Fruit fly (Drosophila melanogaster) whole organism, embryonic: ENCODE data around the gene Gcat.

Source experiments
- Bteb2 ChIP-seq: fragments of 200-800 bp; sonication (Bioruptor generic); optimal IDR thresholded peaks from 2 replicates; lab custom pipeline; 2016; ENCODE audit warnings: missing biosample characterization, missing genetic modification characterization
- CG10543 ChIP-seq: fragments of 200-800 bp; sonication (Bioruptor generic); optimal IDR thresholded peaks from 3 replicates; lab custom pipeline; 2017; ENCODE audit warnings: missing biosample characterization, mild to moderate bottlenecking, missing genetic modification characterization, moderate library complexity
- CG10979 ChIP-seq: fragments of 200-800 bp; sonication (Bioruptor generic); optimal IDR thresholded peaks from 2 replicates; lab custom pipeline; 2018; ENCODE audit warnings: missing biosample characterization, mild to moderate bottlenecking, missing genetic modification characterization, moderate library complexity
- CG15479 ChIP-seq: fragments of 200-800 bp; sonication (Bioruptor generic); optimal IDR thresholded peaks from 3 replicates; lab custom pipeline; 2019; ENCODE audit warnings: missing biosample characterization, mild to moderate bottlenecking, missing genetic modification characterization, moderate library complexity
- CG1603 ChIP-seq: fragments of 200-800 bp; sonication (Bioruptor generic); optimal IDR thresholded peaks from 2 replicates; lab custom pipeline; 2019; ENCODE audit warnings: missing biosample characterization, mild to moderate bottlenecking, missing genetic modification characterization, moderate library complexity
- CG16779 ChIP-seq: fragments of 200-800 bp; sonication (Bioruptor generic); IDR thresholded peaks from 2 replicates; pipeline ENCODE4 v1.3.6; 2022; ENCODE audit warnings: missing biosample characterization, missing genetic modification characterization
- CG17568 ChIP-seq: fragments of 200-800 bp; sonication (Bioruptor generic); optimal IDR thresholded peaks from 2 replicates; lab custom pipeline; 2018; ENCODE audit warnings: missing biosample characterization, mild to moderate bottlenecking, missing genetic modification characterization, moderate library complexity
- CG32767 ChIP-seq: fragments of 200-800 bp; sonication (Bioruptor generic); IDR thresholded peaks from 2 replicates; pipeline ENCODE4 v1.3.6; 2022; ENCODE audit warnings: missing biosample characterization, missing genetic modification characterization
- CG33557 ChIP-seq: fragments of 200-800 bp; sonication (Bioruptor generic); optimal IDR thresholded peaks from 2 replicates; lab custom pipeline; 2019; ENCODE audit warnings: missing biosample characterization, mild to moderate bottlenecking, missing genetic modification characterization, moderate library complexity
- CG34422 ChIP-seq: fragments of 200-800 bp; sonication (Bioruptor generic); IDR thresholded peaks from 3 replicates; pipeline ENCODE4 v1.3.6; 2022; ENCODE audit warnings: missing biosample characterization, missing genetic modification characterization
- CG4360 ChIP-seq: fragments of 200-800 bp; sonication (Bioruptor generic); IDR thresholded peaks from 2 replicates; pipeline ENCODE4 v1.3.6; 2022; ENCODE audit warnings: missing biosample characterization, missing genetic modification characterization
- CG7745 ChIP-seq: fragments of 200-800 bp; sonication (Bioruptor generic); optimal IDR thresholded peaks from 2 replicates; lab custom pipeline; 2018; ENCODE audit warnings: missing biosample characterization, mild to moderate bottlenecking, missing genetic modification characterization, moderate library complexity
- CG8359 ChIP-seq: fragments of 200-800 bp; sonication (Bioruptor generic); optimal IDR thresholded peaks from 2 replicates; lab custom pipeline; 2017; ENCODE audit warnings: missing biosample characterization, mild to moderate bottlenecking, missing genetic modification characterization, borderline replicate concordance
- Dll ChIP-seq: fragments of 200-800 bp; sonication (Bioruptor generic); IDR thresholded peaks from 4 replicates; pipeline ENCODE4 v1.3.6; 2022; ENCODE audit warnings: missing biosample characterization, missing genetic modification characterization; ENCODE audit not compliant: partially characterized antibody
- Elba2 ChIP-seq: fragments of 200-800 bp; sonication (Bioruptor generic); optimal IDR thresholded peaks from 3 replicates; lab custom pipeline; 2016; ENCODE audit warnings: missing biosample characterization, missing genetic modification characterization
- Ets97D ChIP-seq: fragments of 200-800 bp; sonication (Bioruptor generic); optimal IDR thresholded peaks from 3 replicates; lab custom pipeline; 2016; ENCODE audit warnings: missing biosample characterization, missing genetic modification characterization
- Gug ChIP-seq: fragments of 200-800 bp; sonication (Bioruptor generic); IDR thresholded peaks from 4 replicates; pipeline ENCODE4 v1.3.6; 2022; ENCODE audit warnings: missing biosample characterization, missing genetic modification characterization
- HmgZ ChIP-seq: fragments of 200-800 bp; sonication (Bioruptor generic); optimal IDR thresholded peaks from 2 replicates; lab custom pipeline; 2018; ENCODE audit warnings: missing biosample characterization, mild to moderate bottlenecking, missing genetic modification characterization
- Hmr ChIP-seq: fragments of 200-800 bp; sonication (Bioruptor generic); optimal IDR thresholded peaks from 3 replicates; lab custom pipeline; 2017; ENCODE audit warnings: mild to moderate bottlenecking, missing biosample characterization, missing genetic modification reagents, missing genetic modification characterization
- Hr51 ChIP-seq, 2 experiments: fragments of 200-800 bp; sonication (Bioruptor generic); optimal IDR thresholded peaks; 2 replicates in 1 of 2; 3 replicates in 1 of 2; lab custom pipeline; 2016 to 2018; ENCODE audit warnings: missing biosample characterization in 2 of 2, missing genetic modification characterization in 2 of 2, mild to moderate bottlenecking in 1 of 2, moderate library complexity in 1 of 2
- Meics ChIP-seq: fragments of 200-800 bp; sonication (Bioruptor generic); optimal IDR thresholded peaks from 2 replicates; lab custom pipeline; 2017; ENCODE audit warnings: missing biosample characterization, mild to moderate bottlenecking, missing genetic modification characterization
- Mrtf ChIP-seq: fragments of 200-800 bp; sonication (Bioruptor generic); IDR thresholded peaks from 3 replicates; pipeline ENCODE4 v1.3.6; 2022; ENCODE audit warnings: missing biosample characterization, missing genetic modification characterization
- Side ChIP-seq: fragments of 200-800 bp; sonication (Bioruptor generic); optimal IDR thresholded peaks from 2 replicates; lab custom pipeline; 2016; ENCODE audit warnings: missing biosample characterization, missing genetic modification characterization
- cad ChIP-seq: fragments of >200 bp; optimal IDR thresholded peaks from 2 replicates; lab custom pipeline; 2017; ENCODE audit warnings: missing biosample characterization, missing genetic modification characterization
- dati ChIP-seq: fragments of 200-800 bp; sonication (Bioruptor generic); IDR thresholded peaks from 2 replicates; pipeline ENCODE4 v1.3.6; 2022; ENCODE audit warnings: missing biosample characterization, missing genetic modification characterization
- dm ChIP-seq: fragments of 200-800 bp; sonication (Bioruptor generic); optimal IDR thresholded peaks from 3 replicates; lab custom pipeline; 2016; ENCODE audit warnings: missing biosample characterization, missing genetic modification characterization
- ems ChIP-seq: fragments of 200-800 bp; sonication (Bioruptor generic); optimal IDR thresholded peaks from 3 replicates; lab custom pipeline; 2016; ENCODE audit warnings: missing biosample characterization, missing genetic modification characterization
- gfzf ChIP-seq: fragments of 200-800 bp; sonication (Bioruptor generic); optimal IDR thresholded peaks from 2 replicates; lab custom pipeline; 2016; ENCODE audit warnings: missing biosample characterization, mild to moderate bottlenecking, missing genetic modification characterization, moderate library complexity
- gt ChIP-seq: fragments of 200-800 bp; sonication (Bioruptor generic); IDR thresholded peaks from 2 replicates; pipeline ENCODE4 v1.3.6; 2022; ENCODE audit warnings: missing biosample characterization, missing genetic modification characterization
- ham ChIP-seq: fragments of 200-800 bp; sonication (Bioruptor generic); IDR thresholded peaks from 2 replicates; pipeline ENCODE4 v1.3.6; 2022; ENCODE audit warnings: missing biosample characterization, missing genetic modification characterization
- insv ChIP-seq, 2 experiments: fragments of 200-800 bp; sonication (Bioruptor generic); optimal IDR thresholded peaks; 3 replicates each; lab custom pipeline; 2016 to 2018; ENCODE audit warnings: missing biosample characterization in 2 of 2, missing genetic modification characterization in 2 of 2
- kni ChIP-seq: fragments of 200-800 bp; sonication (Bioruptor generic); optimal IDR thresholded peaks from 3 replicates; lab custom pipeline; 2017; ENCODE audit warnings: mild to moderate bottlenecking, missing biosample characterization, missing genetic modification reagents, missing genetic modification characterization
- lola ChIP-seq, 3 experiments: fragments of >200 bp in 2 of 3; fragments of 200-800 bp in 1 of 3; sonication (Bioruptor generic) in 1 of 3; optimal IDR thresholded peaks; 2 replicates each; lab custom pipeline; 2017 to 2019; ENCODE audit warnings: missing biosample characterization in 3 of 3, missing genetic modification characterization in 3 of 3, mild to moderate bottlenecking in 1 of 3, moderate library complexity in 1 of 3
- mirr ChIP-seq: fragments of 200-800 bp; sonication (Bioruptor generic); optimal IDR thresholded peaks from 3 replicates; lab custom pipeline; 2018; ENCODE audit warnings: missing biosample characterization, mild to moderate bottlenecking, missing genetic modification characterization
- mld ChIP-seq: fragments of 200-800 bp; sonication (Bioruptor generic); IDR thresholded peaks from 3 replicates; pipeline ENCODE4 v1.3.6; 2022; ENCODE audit warnings: missing biosample characterization, missing genetic modification characterization; ENCODE audit not compliant: partially characterized antibody
- nau ChIP-seq: fragments of 200-800 bp; sonication (Bioruptor generic); optimal IDR thresholded peaks from 3 replicates; lab custom pipeline; 2017; ENCODE audit warnings: missing biosample characterization, mild to moderate bottlenecking, missing genetic modification characterization, missing genetic modification reagents
- nerfin-2 ChIP-seq: fragments of 200-800 bp; sonication (Bioruptor generic); IDR thresholded peaks from 2 replicates; pipeline ENCODE4 v1.3.6; 2022; ENCODE audit warnings: missing biosample characterization, missing genetic modification characterization; ENCODE audit not compliant: partially characterized antibody
- peb ChIP-seq: fragments of 200-800 bp; sonication (Bioruptor generic); IDR thresholded peaks from 2 replicates; pipeline ENCODE4 v1.3.6; 2022; ENCODE audit warnings: missing biosample characterization, missing genetic modification characterization
- psq ChIP-seq: fragments of 200-800 bp; sonication (Bioruptor generic); optimal IDR thresholded peaks from 2 replicates; lab custom pipeline; 2017; ENCODE audit warnings: missing biosample characterization, missing genetic modification characterization
- salm ChIP-seq: fragments of 200-800 bp; sonication (Bioruptor generic); optimal IDR thresholded peaks from 2 replicates; lab custom pipeline; 2018; ENCODE audit warnings: missing biosample characterization, mild to moderate bottlenecking, missing genetic modification characterization
- shn ChIP-seq: fragments of 200-800 bp; sonication (Bioruptor generic); optimal IDR thresholded peaks from 3 replicates; lab custom pipeline; 2016; ENCODE audit warnings: missing biosample characterization, missing genetic modification characterization
- sisA ChIP-seq: fragments of 200-800 bp; sonication (Bioruptor generic); IDR thresholded peaks from 2 replicates; pipeline ENCODE4 v1.3.6; 2022; ENCODE audit warnings: missing biosample characterization, missing genetic modification characterization
- sr ChIP-seq: fragments of 200-800 bp; sonication (Bioruptor generic); IDR thresholded peaks from 3 replicates; pipeline ENCODE4 v1.3.6; 2022; ENCODE audit warnings: missing biosample characterization, missing genetic modification characterization
- toy ChIP-seq: fragments of 200-800 bp; sonication (Bioruptor generic); IDR thresholded peaks from 2 replicates; pipeline ENCODE4 v1.3.6; 2022; ENCODE audit warnings: missing biosample characterization, missing genetic modification characterization
- tx ChIP-seq: fragments of 200-800 bp; sonication (Bioruptor generic); optimal IDR thresholded peaks from 2 replicates; lab custom pipeline; 2016; ENCODE audit warnings: missing biosample characterization, missing genetic modification characterization
- wek ChIP-seq: fragments of 200-800 bp; sonication (Bioruptor generic); optimal IDR thresholded peaks from 3 replicates; lab custom pipeline; 2018; ENCODE audit warnings: missing biosample characterization, mild to moderate bottlenecking, missing genetic modification characterization, moderate library complexity
- zf30C ChIP-seq: fragments of 200-800 bp; sonication (Bioruptor generic); optimal IDR thresholded peaks from 3 replicates; lab custom pipeline; 2018; ENCODE audit warnings: missing biosample characterization, mild to moderate bottlenecking, missing genetic modification characterization
- zfh1 ChIP-seq: fragments of 200-800 bp; sonication (Bioruptor generic); IDR thresholded peaks from 3 replicates; pipeline ENCODE4 v1.3.6; 2022; ENCODE audit warnings: missing biosample characterization, missing genetic modification characterization

Gcat gene

DNA sequence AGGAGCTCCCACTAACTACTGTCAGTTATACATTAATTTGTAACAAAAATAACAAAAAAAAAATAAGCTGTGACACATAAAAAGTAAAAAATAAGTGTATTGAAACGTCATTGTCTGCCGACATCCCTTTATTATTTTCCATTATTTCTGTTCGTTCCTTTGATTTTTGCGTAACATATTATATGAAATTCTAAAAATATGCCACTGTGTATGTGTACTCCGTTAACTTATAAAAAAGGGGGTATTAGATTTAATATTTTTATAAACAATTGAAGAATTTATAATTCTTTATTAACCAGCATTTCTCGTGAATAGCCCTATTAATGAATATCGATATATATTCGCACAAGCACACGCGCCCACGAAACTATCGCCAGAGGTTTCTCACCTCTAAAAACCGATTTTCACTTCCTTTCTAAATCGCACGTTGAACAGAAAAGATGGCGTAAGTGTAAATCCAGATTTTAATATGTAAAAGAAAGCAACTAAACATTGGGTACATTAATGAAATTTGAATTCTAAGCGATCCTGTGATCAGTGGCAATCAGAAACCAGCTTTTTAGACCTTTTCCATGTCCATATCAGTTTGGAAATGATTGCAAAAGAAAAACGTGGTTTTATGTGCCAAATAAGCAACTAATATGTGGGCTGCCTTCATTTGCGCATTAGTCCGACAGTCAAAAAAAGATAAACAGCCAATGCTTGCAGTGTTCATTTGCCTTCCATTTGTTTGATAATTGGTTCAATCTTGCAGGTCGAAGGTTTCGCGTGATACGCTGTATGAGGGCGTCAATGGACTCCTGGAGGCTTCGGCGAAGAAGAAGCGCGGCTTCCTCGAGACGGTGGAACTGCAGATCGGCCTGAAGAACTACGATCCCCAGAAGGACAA is 22.0 kb upstream of the Gcat start, which contains the start of gene RpL10Ab (continued):
- peak; percentile 67 for TF ChIP-seq Meics
- no peak for TF ChIP-seq peb (GFP tag; lab: Robert Waterston, UW)
- TF ChIP-seq insv (GFP tag; optimal IDR thresholded peaks at IDR 0.05; lab: Kevin White, UChicago), result no peak
- no peak for TF ChIP-seq CG8359 (GFP tag; lab: Kevin White, UChicago)
- peak; percentile 42; the same call in 2 of the 3 replicates for TF ChIP-seq zfh1 (GFP tag; lab: Robert Waterston, UW)
- peak; percentile 57 for TF ChIP-seq mirr (GFP tag; lab: Kevin White, UChicago)
- TF ChIP-seq gt (GFP tag; lab: Robert Waterston, UW), result no peak
- peak; percentile 28 for TF ChIP-seq kni (GFP tag; lab: Kevin White, UChicago)
- TF ChIP-seq shn (GFP tag; lab: Kevin White, UChicago), result no peak
- peak; percentile 69 for TF ChIP-seq CG1603 (tag; lab: Kevin White, UChicago)
- TF ChIP-seq dm (GFP tag; lab: Kevin White, UChicago), result peak; percentile 90
- TF ChIP-seq CG10543 (GFP tag; lab: Kevin White, UChicago), result peak; percentile 54
- TF ChIP-seq lola (GFP tag; optimal IDR thresholded peaks at IDR 0.05; lab: Kevin White, UChicago), result peak in 1 of 3 experiments; percentile 70
- no peak for TF ChIP-seq HmgZ
- TF ChIP-seq sisA (GFP tag; lab: Robert Waterston, UW), result peak; percentile 72
- TF ChIP-seq CG15479 (GFP tag; lab: Kevin White, UChicago), result no peak
- peak; percentile 47 for TF ChIP-seq Bteb2 (GFP tag; lab: Kevin White, UChicago)
- TF ChIP-seq Side (GFP tag; lab: Kevin White, UChicago), result peak; percentile 23
- TF ChIP-seq mld (GFP tag; lab: Robert Waterston, UW), result peak; percentile 86; the same call in 2 of the 3 replicates
- TF ChIP-seq wek, result peak; percentile 93
- no peak for TF ChIP-seq CG7745 (tag; lab: Kevin White, UChicago)
- peak; percentile 69; the same call in 2 of the 3 replicates for TF ChIP-seq CG34422 (GFP tag; lab: Robert Waterston, UW)
- TF ChIP-seq nerfin-2 (GFP tag; lab: Robert Waterston, UW), result peak; percentile 78
- peak; percentile 60 for TF ChIP-seq ems (GFP tag; lab: Kevin White, UChicago)
- peak; percentile 35; the same call in 1 of the 3 replicates for TF ChIP-seq Mrtf
- peak; percentile 56 for TF ChIP-seq CG17568 (GFP tag; lab: Kevin White, UChicago)
- TF ChIP-seq CG33557 (GFP tag; lab: Kevin White, UChicago), result peak; percentile 7
- TF ChIP-seq toy (GFP tag; lab: Robert Waterston, UW), result peak; percentile 21; the same call in 1 of the 2 replicates
- no peak for TF ChIP-seq cad (GFP tag; lab: Kevin White, UChicago)
- no peak; the same call in 1 of the 2 replicates for TF ChIP-seq CG32767 (GFP tag; lab: Robert Waterston, UW)
- peak; percentile 4 to 38 for TF ChIP-seq Hr51 (GFP tag; optimal IDR thresholded peaks at IDR 0.05; lab: Kevin White, UChicago)
- TF ChIP-seq Dll (GFP tag; lab: Robert Waterston, UW), result peak; percentile 67; the same call in 3 of the 4 replicates
- peak; percentile 68 for TF ChIP-seq Hmr (GFP tag; lab: Kevin White, UChicago)
- no peak for TF ChIP-seq CG4360 (GFP tag; lab: Robert Waterston, UW)
- peak; percentile 17 for TF ChIP-seq CG10979 (tag; lab: Kevin White, UChicago)
- TF ChIP-seq Elba2 (GFP tag; lab: Kevin White, UChicago), result no peak
- peak; percentile 97 for TF ChIP-seq Ets97D
- TF ChIP-seq tx (GFP tag; lab: Kevin White, UChicago), result no peak
- TF ChIP-seq Gug (GFP tag; lab: Robert Waterston, UW), result peak; percentile 64; the same call in 2 of the 4 replicates
- no peak for TF ChIP-seq CG16779 (GFP tag; lab: Robert Waterston, UW)
- peak; percentile 84 for TF ChIP-seq sr (GFP tag; lab: Robert Waterston, UW)
- no peak for TF ChIP-seq zf30C
- TF ChIP-seq psq (GFP tag; lab: Kevin White, UChicago), result no peak
- peak; percentile 70 for TF ChIP-seq nau (GFP tag; lab: Kevin White, UChicago)
- no peak for TF ChIP-seq gfzf (GFP tag; lab: Kevin White, UChicago)
- TF ChIP-seq salm, result peak; percentile 17
- no peak for TF ChIP-seq ham (GFP tag; lab: Robert Waterston, UW)
- TF ChIP-seq dati (GFP tag; lab: Robert Waterston, UW), result no peak; the same call in 1 of the 2 replicates
